Fruit fly (Drosophila melanogaster): ENCODE data around the gene Ant2.

dm6 chrX:10764206-10764605 lies 22.5 kb downstream of the Ant2 start, which contains the start of gene Tango5:
- TF ChIP-seq psq (optimal IDR thresholded peaks at IDR 0.05) (no peak), insv (optimal IDR thresholded peaks at IDR 0.05) (no peak), Myc (optimal IDR thresholded peaks at IDR 0.05) (no peak), h (optimal IDR thresholded peaks at IDR 0.05) (no peak), ttk (optimal IDR thresholded peaks at IDR 0.05) (no peak), Sin3A (optimal IDR thresholded peaks at IDR 0.05) (no peak)

All from Kc167 (cell line).